Worm (Caenorhabditis elegans) whole organism, L4/young adult: ENCODE data around the gene F17E9.15.
A peak's percentile ranks its signal among the peaks of the same experiment; 100 is the strongest.

Experiments
- W03F9.2 ChIP-seq: fragments of 150-350 bp; optimal IDR thresholded peaks from 2 replicates; lab custom pipeline; 2014; ENCODE audit warnings: missing biosample characterization, missing genetic modification characterization
- dao-5 ChIP-seq: sonication (generic microtip); optimal IDR thresholded peaks from 2 replicates; lab custom pipeline; 2016; ENCODE audit warnings: missing genotype, missing genetic modification characterization, moderate library complexity, missing compliant biosample characterization
- him-1 ChIP-seq: sonication (generic microtip); optimal IDR thresholded peaks from 2 replicates; lab custom pipeline; 2016; ENCODE audit warnings: missing genotype, missing genetic modification reagents, missing genetic modification characterization, missing compliant biosample characterization

Gene F17E9.15

ce11 chrIV:8363163-8363562 lies 15.9 kb downstream of the F17E9.15 start, which contains the start of gene D2096.12:
TSS of gene D2096.12 (plus strand) at chrIV:8363463.
- TF ChIP-seq W03F9.2 (tag; lab: Kevin White, UChicago) (no peak), him-1 (tag; lab: Kevin White, UChicago) (no peak), dao-5 (tag; lab: Kevin White, UChicago) (no peak)

DNA sequence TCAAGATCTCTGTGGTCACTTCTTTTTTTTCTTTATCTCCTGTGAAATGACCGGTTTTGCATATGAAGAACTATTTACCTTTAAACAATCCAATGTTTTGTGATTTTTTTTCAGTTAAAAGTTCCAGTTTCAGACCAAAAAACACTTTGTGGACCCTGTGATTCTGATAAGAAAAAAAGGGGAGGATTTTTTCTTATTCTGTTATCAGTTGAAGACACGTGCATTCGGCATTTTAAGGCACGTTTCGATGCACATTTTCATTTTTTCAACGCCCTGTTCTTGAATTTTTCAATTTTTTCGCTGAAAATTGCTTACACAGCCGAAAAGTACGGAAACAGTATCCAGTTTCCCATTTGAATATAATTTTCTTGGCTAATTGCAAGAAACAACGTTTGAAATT lies 19.1 kb downstream of the F17E9.15 start, which contains the start of gene aagr-1:
TSS of gene aagr-1 (plus strand) at position 227 of the 400 bp plus-strand sequence.
- TF ChIP-seq dao-5 (tag; lab: Kevin White, UChicago) (no peak), him-1 (tag; lab: Kevin White, UChicago) (no peak), W03F9.2 (tag; lab: Kevin White, UChicago) (no peak)

DNA sequence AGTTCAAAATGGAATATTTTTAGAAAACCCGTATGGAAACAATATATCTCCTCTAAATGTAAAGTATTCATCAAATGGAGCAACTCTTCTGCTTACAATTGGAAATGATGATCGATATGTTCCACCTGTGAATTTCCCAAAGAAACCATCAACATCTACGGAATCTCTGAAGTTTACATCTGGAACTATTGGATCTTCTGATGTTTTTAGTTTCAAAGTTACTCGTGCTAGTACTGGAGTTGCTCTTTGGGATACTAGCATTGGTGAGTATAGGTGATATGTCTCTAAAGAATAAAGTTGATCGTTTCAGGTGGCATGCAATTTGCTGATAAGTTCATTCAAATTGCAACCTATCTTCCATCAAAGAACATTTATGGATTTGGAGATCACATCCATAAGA lies 20.7 kb downstream of the F17E9.15 start:
- TF ChIP-seq him-1 (tag; lab: Kevin White, UChicago) (no peak), W03F9.2 (tag; lab: Kevin White, UChicago) (no peak), dao-5 (tag; lab: Kevin White, UChicago) (no peak)

ce11 chrIV:8369135-8369534 lies 21.9 kb downstream of the F17E9.15 start, which contains the start of gene D2096.6:
TSS of gene D2096.6 (minus strand) at chrIV:8369235.
- no peak for TF ChIP-seq dao-5 (tag; lab: Kevin White, UChicago)
- no peak for TF ChIP-seq him-1 (tag; lab: Kevin White, UChicago)
- TF ChIP-seq W03F9.2 (tag; lab: Kevin White, UChicago) = no peak

DNA sequence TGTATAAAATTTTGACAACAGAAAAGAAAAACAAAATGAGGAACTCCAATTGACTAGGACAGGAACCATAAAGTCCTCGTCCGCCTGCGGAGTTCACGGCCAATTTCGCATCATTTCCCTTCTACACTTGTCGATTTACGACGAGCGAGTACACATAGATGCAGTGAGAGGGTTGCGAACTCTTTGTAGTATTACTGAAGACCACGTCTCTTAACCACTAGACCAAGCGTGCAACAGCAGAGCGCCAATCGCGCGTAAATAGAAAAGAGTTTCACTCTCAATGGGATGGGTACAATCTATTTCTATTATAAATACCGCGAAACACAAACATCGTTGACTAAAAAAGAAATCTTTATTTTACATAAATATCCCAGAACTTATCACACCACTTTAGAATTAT lies 28.2 kb downstream of the F17E9.15 start:
- TF ChIP-seq him-1 (tag; lab: Kevin White, UChicago) = peak; percentile 48
- TF ChIP-seq W03F9.2 (tag; lab: Kevin White, UChicago) = peak; percentile 70
- TF ChIP-seq dao-5 (tag; lab: Kevin White, UChicago) = no peak

ce11 chrIV:8376923-8377322 lies 29.7 kb downstream of the F17E9.15 start:
- TF ChIP-seq dao-5 (tag; lab: Kevin White, UChicago) = no peak
- no peak for TF ChIP-seq W03F9.2 (tag; lab: Kevin White, UChicago)
- no peak for TF ChIP-seq him-1 (tag; lab: Kevin White, UChicago)

DNA sequence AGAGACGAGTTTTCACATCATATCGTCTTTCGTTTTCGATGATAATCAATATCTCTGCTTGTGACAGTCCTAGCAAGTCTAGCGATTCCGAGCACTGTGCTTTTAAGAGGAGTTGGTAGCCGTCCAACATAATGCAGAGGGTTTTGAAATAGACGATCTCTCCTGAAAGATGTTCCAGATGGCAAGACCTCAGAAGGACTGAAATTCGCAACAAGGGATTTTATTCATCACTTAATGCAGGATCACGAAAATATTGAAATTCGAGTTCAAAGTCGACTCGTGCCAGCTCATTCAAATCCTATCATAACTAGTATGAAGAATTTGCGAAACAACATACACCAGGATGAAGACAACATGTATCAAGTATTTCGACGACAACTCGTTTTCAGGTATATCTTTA lies 30.3 kb downstream of the F17E9.15 start, which contains the start of gene D2096.7:
TSS of gene D2096.7 (minus strand) at position 130 of the 400 bp plus-strand sequence.
- TF ChIP-seq W03F9.2 (tag; lab: Kevin White, UChicago) = no peak
- no peak for TF ChIP-seq him-1 (tag; lab: Kevin White, UChicago)
- peak; percentile 26 for TF ChIP-seq dao-5 (tag; lab: Kevin White, UChicago)

DNA sequence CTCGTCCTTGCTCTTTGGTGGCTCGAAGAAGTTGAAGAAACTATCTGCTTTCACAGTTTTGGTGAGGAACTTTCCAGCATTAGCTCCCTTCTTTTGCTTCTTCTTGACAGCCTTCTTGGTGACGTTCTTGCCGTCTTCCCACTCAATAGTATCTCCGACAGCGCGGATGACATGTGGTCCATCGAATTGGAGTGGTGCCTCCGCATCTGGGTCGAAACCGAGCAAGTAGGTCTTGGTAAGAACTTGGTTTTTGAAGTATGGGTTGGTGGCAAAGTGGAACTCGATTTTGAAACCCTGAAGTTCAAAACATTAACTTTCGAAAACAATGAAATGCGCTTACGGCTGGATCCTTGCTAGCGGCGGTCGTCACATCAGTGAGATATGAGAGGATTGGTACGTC lies 31.1 kb downstream of the F17E9.15 start:
- TF ChIP-seq him-1 (tag; lab: Kevin White, UChicago) (no peak), dao-5 (tag; lab: Kevin White, UChicago) (no peak), W03F9.2 (tag; lab: Kevin White, UChicago) (no peak)

DNA sequence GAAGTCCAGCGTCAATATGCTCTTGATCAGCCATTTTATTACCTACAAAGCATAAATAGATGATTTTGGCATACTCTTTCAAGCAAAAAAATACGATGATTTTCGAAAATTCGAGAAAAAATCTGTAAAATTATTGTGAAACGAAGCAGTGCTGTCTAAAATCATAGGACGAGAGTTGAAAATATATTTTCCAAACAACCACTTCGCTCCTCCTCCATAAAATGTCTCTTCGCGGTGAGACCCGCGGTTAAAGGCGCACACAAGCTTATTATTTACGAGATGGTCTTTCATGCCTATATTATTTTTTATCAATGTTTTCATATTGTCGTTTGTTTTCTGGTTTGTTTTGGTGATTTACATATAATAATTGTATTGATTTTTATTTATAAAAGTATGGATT lies 32.1 kb downstream of the F17E9.15 start, which contains the start of gene nap-1:
TSS of gene nap-1 (minus strand) at position 42 of the 400 bp plus-strand sequence.
- TF ChIP-seq dao-5 (tag; lab: Kevin White, UChicago) (no peak), him-1 (tag; lab: Kevin White, UChicago) (no peak), W03F9.2 (tag; lab: Kevin White, UChicago) (peak; percentile 89)

DNA sequence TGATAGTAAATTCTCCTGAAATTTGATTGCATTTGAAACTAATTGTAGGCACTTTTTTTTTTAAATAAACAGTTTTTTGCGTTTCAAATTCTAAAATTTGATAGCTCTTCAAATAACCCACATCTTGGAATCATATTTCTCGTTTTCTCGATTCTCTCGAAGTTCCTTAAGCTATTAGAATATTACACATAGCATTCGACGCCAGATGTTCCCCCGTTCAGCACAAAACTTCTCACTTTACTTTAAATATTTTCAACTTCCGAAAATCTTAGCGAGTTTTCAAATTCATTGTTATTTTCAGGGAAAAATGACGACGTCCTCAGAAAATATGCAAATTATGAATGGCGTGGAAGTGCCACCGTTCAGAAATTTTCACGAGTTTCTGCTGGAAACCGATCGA lies 32.5 kb downstream of the F17E9.15 start, which contains the start of gene praf-3:
TSS of gene praf-3 (plus strand) at position 301 of the 400 bp plus-strand sequence.
- TF ChIP-seq him-1 (tag; lab: Kevin White, UChicago) (no peak), W03F9.2 (tag; lab: Kevin White, UChicago) (no peak), dao-5 (tag; lab: Kevin White, UChicago) (no peak)

DNA sequence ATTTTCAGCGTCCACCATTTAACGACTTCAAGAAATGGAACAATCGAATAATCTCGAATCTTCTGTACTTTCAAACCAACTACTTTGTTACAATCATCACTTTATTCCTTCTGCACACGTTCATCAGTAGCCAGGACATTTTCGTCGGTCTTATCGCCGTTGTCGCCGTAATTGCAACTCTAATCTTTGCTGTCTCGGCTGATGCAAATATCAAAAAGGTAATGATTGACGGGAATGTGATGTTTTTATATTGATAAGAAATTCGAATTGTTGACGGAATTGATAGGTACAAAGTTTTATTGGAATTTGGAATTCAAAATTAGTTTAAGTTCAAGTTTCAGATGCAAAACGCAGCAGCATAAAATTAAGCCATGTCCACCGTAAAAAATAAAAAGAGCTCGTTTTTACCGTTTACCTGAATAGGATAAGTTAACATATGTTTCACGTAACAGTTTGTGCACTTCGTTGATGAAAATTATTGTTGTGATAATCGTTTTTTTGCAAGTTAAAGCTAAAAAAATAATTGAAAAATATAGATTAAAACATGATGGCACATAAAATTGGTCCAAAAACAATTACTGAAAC lies 33.1 kb downstream of the F17E9.15 start:
- TF ChIP-seq him-1 (tag; lab: Kevin White, UChicago) = no peak
- no peak for TF ChIP-seq W03F9.2 (tag; lab: Kevin White, UChicago)
- no peak for TF ChIP-seq dao-5 (tag; lab: Kevin White, UChicago)

- no peak for TF ChIP-seq him-1 (tag; lab: Kevin White, UChicago)
- TF ChIP-seq dao-5 (tag; lab: Kevin White, UChicago) = no peak
- TF ChIP-seq W03F9.2 (tag; lab: Kevin White, UChicago) = no peak
These were observed 35.5 kb downstream of the F17E9.15 start, which contains the start of gene D2096.9 for ce11 chrIV:8382695-8383094. TSS of gene D2096.9 (minus strand) at chrIV:8382795.

DNA sequence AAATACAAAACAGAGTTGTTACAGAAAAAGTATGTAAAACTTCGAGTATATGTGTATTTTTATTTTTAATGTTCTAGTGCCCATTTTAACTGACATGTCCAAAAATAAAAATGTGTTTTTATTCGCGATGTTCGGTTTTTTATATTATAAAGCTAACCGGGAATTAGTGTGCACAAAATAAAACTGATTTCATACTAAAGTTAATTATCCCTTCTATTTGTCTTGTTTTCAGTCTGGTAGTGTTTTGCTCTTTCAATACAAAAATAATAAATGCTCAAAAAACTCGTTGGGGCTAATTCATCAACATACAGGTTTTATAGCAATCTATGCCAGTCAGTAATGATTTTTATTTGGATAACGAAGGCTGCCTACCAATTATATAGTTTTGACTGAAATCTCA lies 37.5 kb downstream of the F17E9.15 start:
- TF ChIP-seq W03F9.2 (tag; lab: Kevin White, UChicago) (no peak), him-1 (tag; lab: Kevin White, UChicago) (no peak), dao-5 (tag; lab: Kevin White, UChicago) (no peak)

ce11 chrIV:8385662-8386061 lies 38.4 kb downstream of the F17E9.15 start:
- no peak for TF ChIP-seq dao-5 (tag; lab: Kevin White, UChicago)
- no peak for TF ChIP-seq him-1 (tag; lab: Kevin White, UChicago)
- TF ChIP-seq W03F9.2 (tag; lab: Kevin White, UChicago) = no peak
